Worm (Caenorhabditis elegans) whole organism, L3 larva: ENCODE results near the gene dpy-19.

ENCODE experiments used
- ZK546.5 ChIP-seq: sonication (generic microtip); optimal IDR thresholded peaks from 2 replicates; lab custom pipeline; 2017; ENCODE audit warnings: missing biosample characterization, missing genetic modification characterization
- nhr-12 ChIP-seq: fragments of 150-350 bp; optimal IDR thresholded peaks from 2 replicates; lab custom pipeline; 2014; ENCODE audit warnings: missing biosample characterization, missing genetic modification characterization
- pqm-1 ChIP-seq: fragments of 150-350 bp; optimal IDR thresholded peaks from 2 replicates; lab custom pipeline; 2017; ENCODE audit warnings: missing biosample characterization, missing genetic modification characterization, inconsistent platforms
- unc-39 ChIP-seq: sonication (generic microtip); optimal IDR thresholded peaks from 4 replicates; lab custom pipeline; 2017; ENCODE audit warnings: missing biosample characterization, missing genetic modification characterization

DNA sequence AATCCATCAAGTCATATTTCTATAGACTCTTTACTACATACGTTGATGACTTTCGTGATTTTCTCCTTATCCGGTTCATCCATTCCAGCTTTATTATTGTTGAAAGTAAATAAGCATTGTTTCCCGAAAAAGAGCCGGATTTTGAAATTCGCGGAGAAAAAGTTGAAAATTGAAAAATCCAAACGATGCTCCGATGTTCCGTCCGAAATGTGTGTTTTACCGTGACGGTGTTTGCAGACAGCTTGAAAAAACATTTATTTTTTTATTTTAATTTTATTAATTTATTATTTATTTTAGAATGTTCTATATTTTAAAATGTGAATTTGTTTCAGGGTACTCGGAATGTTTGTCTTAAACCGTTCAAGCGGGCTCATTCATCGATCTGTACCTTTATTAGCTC, 36.4 kb downstream of the dpy-19 start, which contains the start of gene dnj-10:
- TF ChIP-seq nhr-12 (tag; lab: Kevin White, UChicago) = no peak
- TF ChIP-seq unc-39 (tag; lab: Kevin White, UChicago) = no peak
- no peak for TF ChIP-seq pqm-1 (tag; lab: Kevin White, UChicago)
- no peak for TF ChIP-seq ZK546.5 (tag; lab: Kevin White, UChicago)
